Worm (Caenorhabditis elegans): ENCODE results near the gene F44B9.9.

DNA sequence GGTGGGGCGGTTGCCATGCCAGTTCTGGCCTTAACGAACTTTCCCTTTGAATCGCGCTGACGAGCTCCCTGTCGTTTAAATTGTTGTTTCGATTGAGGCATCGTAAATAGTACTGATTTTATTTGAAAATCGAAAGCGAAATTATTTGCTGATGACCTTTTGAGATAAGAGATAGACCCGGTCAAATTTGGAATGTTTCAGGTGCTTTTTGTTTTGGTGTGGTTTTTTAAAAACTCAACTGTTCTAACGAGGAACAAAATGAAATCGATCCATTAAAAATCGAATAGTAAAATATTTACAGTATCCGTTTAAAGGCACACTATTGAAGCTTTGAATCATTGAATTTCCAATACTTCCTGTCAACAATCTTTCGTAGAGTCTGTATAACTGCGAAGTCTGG is 11.9 kb upstream of the F44B9.9 start, which contains the start of gene K12H4.6:
- TF ChIP-seq ama-1 (optimal IDR thresholded peaks at IDR 0.05) = no peak
- TF ChIP-seq tra-4 (tag; optimal IDR thresholded peaks at IDR 0.05) = no peak
- no peak for TF ChIP-seq ets-7 (tag; optimal IDR thresholded peaks at IDR 0.05)
- no peak for TF ChIP-seq flt-1 (GFP tag; IDR thresholded peaks at IDR 0.05)
- TF ChIP-seq B0310.2 (tag; optimal IDR thresholded peaks at IDR 0.05) = no peak
- no peak for TF ChIP-seq pes-1 (GFP tag; IDR thresholded peaks at IDR 0.05)

Measured in whole organism, early embryonic.